Fruit fly (Drosophila melanogaster) whole organism, embryonic: ENCODE measurements around the gene Rpn9.

ENCODE experiments used
- Abd-B ChIP-seq: fragments of 200-800 bp; sonication (Bioruptor generic); optimal IDR thresholded peaks from 2 replicates; lab custom pipeline; 2018; ENCODE audit warnings: missing biosample characterization, mild to moderate bottlenecking, missing genetic modification characterization, moderate library complexity
- CG10147 ChIP-seq: fragments of 200-800 bp; sonication (Bioruptor generic); optimal IDR thresholded peaks from 2 replicates; lab custom pipeline; 2019; ENCODE audit warnings: missing biosample characterization, mild to moderate bottlenecking, missing genetic modification characterization, moderate library complexity
- CG1024 ChIP-seq: fragments of 200-800 bp; sonication (Bioruptor generic); IDR thresholded peaks from 2 replicates; pipeline ENCODE4 v1.3.6; 2022; ENCODE audit warnings: missing biosample characterization, missing genetic modification characterization
- CG10654 ChIP-seq: fragments of 200-800 bp; sonication (Bioruptor generic); optimal IDR thresholded peaks from 2 replicates; lab custom pipeline; 2016; ENCODE audit warnings: missing biosample characterization, missing genetic modification characterization
- CG11456 ChIP-seq: fragments of 200-800 bp; sonication (Bioruptor generic); IDR thresholded peaks from 3 replicates; pipeline ENCODE4 v1.3.6; 2022; ENCODE audit warnings: missing biosample characterization, missing genetic modification characterization
- CG13287 ChIP-seq: fragments of 200-800 bp; sonication (Bioruptor generic); IDR thresholded peaks from 2 replicates; pipeline ENCODE4 v1.3.6; 2022; ENCODE audit warnings: missing biosample characterization, missing genetic modification characterization; ENCODE audit not compliant: partially characterized antibody
- CG13775 ChIP-seq: fragments of 200-800 bp; sonication (Bioruptor generic); optimal IDR thresholded peaks from 3 replicates; lab custom pipeline; 2017; ENCODE audit warnings: missing biosample characterization, mild to moderate bottlenecking, missing genetic modification characterization
- CG14860 ChIP-seq: fragments of 200-800 bp; sonication (Bioruptor generic); IDR thresholded peaks from 3 replicates; pipeline ENCODE4 v1.3.6; 2022; ENCODE audit warnings: missing biosample characterization, missing genetic modification characterization; ENCODE audit not compliant: partially characterized antibody
- CG1602 ChIP-seq: fragments of 200-800 bp; sonication (Bioruptor generic); optimal IDR thresholded peaks from 3 replicates; lab custom pipeline; 2016; ENCODE audit warnings: missing biosample characterization, missing genetic modification characterization
- CG17385 ChIP-seq: fragments of 200-800 bp; sonication (Bioruptor generic); optimal IDR thresholded peaks from 3 replicates; lab custom pipeline; 2018; ENCODE audit warnings: missing biosample characterization, mild to moderate bottlenecking, missing genetic modification characterization
- CG2678 ChIP-seq: fragments of 200-800 bp; sonication (Bioruptor generic); optimal IDR thresholded peaks from 3 replicates; lab custom pipeline; 2019; ENCODE audit warnings: missing biosample characterization, mild to moderate bottlenecking, missing genetic modification characterization, moderate library complexity
- CG3163 ChIP-seq: fragments of 200-800 bp; sonication (Bioruptor generic); optimal IDR thresholded peaks from 3 replicates; lab custom pipeline; 2016; ENCODE audit warnings: missing biosample characterization, missing genetic modification characterization
- CG33557 ChIP-seq: fragments of 200-800 bp; sonication (Bioruptor generic); optimal IDR thresholded peaks from 2 replicates; lab custom pipeline; 2019; ENCODE audit warnings: missing biosample characterization, mild to moderate bottlenecking, missing genetic modification characterization, moderate library complexity
- CG34224 ChIP-seq: fragments of 200-800 bp; sonication (Bioruptor generic); IDR thresholded peaks from 3 replicates; pipeline ENCODE4 v1.3.6; 2022; ENCODE audit warnings: missing biosample characterization, missing genetic modification characterization; ENCODE audit not compliant: partially characterized antibody
- CG3838 ChIP-seq: fragments of 200-800 bp; sonication (Bioruptor generic); optimal IDR thresholded peaks from 3 replicates; lab custom pipeline; 2016; ENCODE audit warnings: missing biosample characterization, missing genetic modification characterization
- CG4328 ChIP-seq: fragments of 200-800 bp; sonication (Bioruptor generic); optimal IDR thresholded peaks from 3 replicates; lab custom pipeline; 2017; ENCODE audit warnings: missing biosample characterization, missing genetic modification reagents, missing genetic modification characterization
- CG4854 ChIP-seq: fragments of 200-800 bp; sonication (Bioruptor generic); optimal IDR thresholded peaks from 2 replicates; lab custom pipeline; 2016; ENCODE audit warnings: missing biosample characterization, missing genetic modification characterization, inconsistent platforms
- CG6254 ChIP-seq: fragments of 200-800 bp; sonication (Bioruptor generic); optimal IDR thresholded peaks from 3 replicates; lab custom pipeline; 2017; ENCODE audit warnings: mild to moderate bottlenecking, missing biosample characterization, missing genetic modification reagents, missing genetic modification characterization
- CG7963 ChIP-seq: fragments of 200-800 bp; sonication (Bioruptor generic); IDR thresholded peaks from 3 replicates; pipeline ENCODE4 v1.3.6; 2022; ENCODE audit warnings: missing biosample characterization, missing genetic modification characterization; ENCODE audit not compliant: partially characterized antibody
- CG8089 ChIP-seq: fragments of 200-800 bp; sonication (Bioruptor generic); optimal IDR thresholded peaks from 3 replicates; lab custom pipeline; 2016; ENCODE audit warnings: missing biosample characterization, missing genetic modification characterization
- CG8478 ChIP-seq: fragments of >200 bp; optimal IDR thresholded peaks from 2 replicates; lab custom pipeline; 2018
- CG9932 ChIP-seq: fragments of 200-800 bp; sonication (Bioruptor generic); IDR thresholded peaks from 2 replicates; pipeline ENCODE4 v1.3.6; 2022; ENCODE audit warnings: missing biosample characterization, missing genetic modification characterization
- Dad ChIP-seq: fragments of 200-800 bp; sonication (Bioruptor generic); optimal IDR thresholded peaks from 3 replicates; lab custom pipeline; 2016; ENCODE audit warnings: missing biosample characterization, missing genetic modification characterization
- Dek ChIP-seq: fragments of 200-800 bp; sonication (Bioruptor generic); optimal IDR thresholded peaks from 3 replicates; lab custom pipeline; 2019; ENCODE audit warnings: missing biosample characterization, mild to moderate bottlenecking, missing genetic modification characterization, moderate library complexity
- Dip2 ChIP-seq: fragments of 200-800 bp; sonication (Bioruptor generic); IDR thresholded peaks from 2 replicates; pipeline ENCODE4 v1.3.6; 2022; ENCODE audit warnings: missing biosample characterization, missing genetic modification characterization
- E2f2 ChIP-seq: fragments of 200-800 bp; sonication (Bioruptor generic); IDR thresholded peaks from 2 replicates; pipeline ENCODE4 v1.3.6; 2022; ENCODE audit warnings: missing biosample characterization, missing genetic modification characterization
- Elba2 ChIP-seq: fragments of 200-800 bp; sonication (Bioruptor generic); optimal IDR thresholded peaks from 3 replicates; lab custom pipeline; 2016; ENCODE audit warnings: missing biosample characterization, missing genetic modification characterization
- Hr39 ChIP-seq: fragments of >200 bp; optimal IDR thresholded peaks from 2 replicates; lab custom pipeline; 2017
- Scr ChIP-seq: fragments of 200-800 bp; sonication (Bioruptor generic); IDR thresholded peaks from 2 replicates; pipeline ENCODE4 v1.3.6; 2022; ENCODE audit warnings: missing biosample characterization, missing genetic modification characterization; ENCODE audit not compliant: partially characterized antibody
- Side ChIP-seq: fragments of 200-800 bp; sonication (Bioruptor generic); optimal IDR thresholded peaks from 2 replicates; lab custom pipeline; 2016; ENCODE audit warnings: missing biosample characterization, missing genetic modification characterization
- cg ChIP-seq: fragments of 200-800 bp; sonication (Bioruptor generic); optimal IDR thresholded peaks from 3 replicates; lab custom pipeline; 2019; ENCODE audit warnings: missing biosample characterization, mild to moderate bottlenecking, missing genetic modification characterization, moderate library complexity
- crol ChIP-seq: fragments of 200-800 bp; sonication (Bioruptor generic); IDR thresholded peaks from 2 replicates; pipeline ENCODE4 v1.3.6; 2022; ENCODE audit warnings: missing biosample characterization, missing genetic modification characterization
- cwo ChIP-seq: fragments of 200-800 bp; sonication (Bioruptor generic); optimal IDR thresholded peaks from 3 replicates; lab custom pipeline; 2017; ENCODE audit warnings: missing biosample characterization, missing genetic modification characterization, mild to moderate bottlenecking, moderate library complexity, missing genetic modification reagents
- da ChIP-seq: fragments of 200-800 bp; sonication (Bioruptor generic); optimal IDR thresholded peaks from 2 replicates; lab custom pipeline; 2016; ENCODE audit warnings: missing biosample characterization, missing genetic modification characterization
- dpn ChIP-seq, 2 experiments: fragments of 200-800 bp; sonication (Bioruptor generic); optimal IDR thresholded peaks; 3 replicates each; lab custom pipeline; 2016; ENCODE audit warnings: missing biosample characterization in 2 of 2, missing genetic modification characterization in 2 of 2
- eve ChIP-seq, 2 experiments: fragments of >200 bp; optimal IDR thresholded peaks; 2 replicates each; lab custom pipeline; 2017; ENCODE audit warnings: missing biosample characterization in 2 of 2, missing genetic modification characterization in 2 of 2
- fd96Cb ChIP-seq: fragments of 200-800 bp; sonication (Bioruptor generic); optimal IDR thresholded peaks from 2 replicates; lab custom pipeline; 2018; ENCODE audit warnings: missing biosample characterization, mild to moderate bottlenecking, missing genetic modification characterization, moderate library complexity
- ftz-f1 ChIP-seq: fragments of 200-800 bp; sonication (Bioruptor generic); optimal IDR thresholded peaks from 2 replicates; lab custom pipeline; 2016; ENCODE audit warnings: missing biosample characterization, missing genetic modification characterization
- gce ChIP-seq: fragments of 200-800 bp; sonication (Bioruptor generic); IDR thresholded peaks from 3 replicates; pipeline ENCODE4 v1.3.6; 2022; ENCODE audit warnings: missing biosample characterization, missing genetic modification characterization
- hkb ChIP-seq, 2 experiments: fragments of 200-800 bp in 1 of 2; fragments of >200 bp in 1 of 2; sonication (Bioruptor generic) in 1 of 2; IDR thresholded peaks in 1 of 2; optimal IDR thresholded peaks in 1 of 2; 2 replicates each; pipeline versions ENCODE4 v1.3.6 to Lab custom; 2017 to 2022; ENCODE audit warnings: missing biosample characterization in 1 of 2, missing genetic modification characterization in 1 of 2
- jigr1 ChIP-seq: fragments of 200-800 bp; sonication (Bioruptor generic); IDR thresholded peaks from 3 replicates; pipeline ENCODE4 v1.3.6; 2022; ENCODE audit warnings: missing biosample characterization, missing genetic modification characterization
- luna ChIP-seq: fragments of 200-800 bp; sonication (Bioruptor generic); optimal IDR thresholded peaks from 2 replicates; lab custom pipeline; 2016; ENCODE audit warnings: missing biosample characterization, missing genetic modification characterization
- onecut ChIP-seq: fragments of 200-800 bp; sonication (Bioruptor generic); IDR thresholded peaks from 2 replicates; pipeline ENCODE4 v1.3.6; 2022; ENCODE audit warnings: missing biosample characterization, missing genetic modification characterization
- org-1 ChIP-seq: fragments of 200-800 bp; sonication (Bioruptor generic); optimal IDR thresholded peaks from 2 replicates; lab custom pipeline; 2017; ENCODE audit warnings: missing biosample characterization, missing genetic modification characterization
- pan ChIP-seq, 4 experiments: fragments of >200 bp in 3 of 4; fragments of 200-800 bp in 1 of 4; sonication (Bioruptor generic) in 1 of 4; optimal IDR thresholded peaks in 3 of 4; IDR thresholded peaks in 1 of 4; 2 replicates each; pipeline versions ENCODE4 v1.3.6 to Lab custom; 2017 to 2022; ENCODE audit warnings: missing biosample characterization in 2 of 4, missing genetic modification characterization in 2 of 4, mixed read lengths in 1 of 4
- sens ChIP-seq: fragments of 200-800 bp; sonication (Bioruptor generic); peaks from one replicate; lab custom pipeline; 2016; ENCODE audit warnings: missing biosample characterization, missing genetic modification characterization
- shn ChIP-seq: fragments of 200-800 bp; sonication (Bioruptor generic); optimal IDR thresholded peaks from 3 replicates; lab custom pipeline; 2016; ENCODE audit warnings: missing biosample characterization, missing genetic modification characterization
- slp2 ChIP-seq: fragments of 200-800 bp; sonication (Bioruptor generic); optimal IDR thresholded peaks from 2 replicates; lab custom pipeline; 2016; ENCODE audit warnings: missing biosample characterization, missing genetic modification characterization
- sug ChIP-seq: fragments of 200-800 bp; optimal IDR thresholded peaks from 2 replicates; lab custom pipeline; 2019; ENCODE audit warnings: missing biosample characterization, mild to moderate bottlenecking, missing genetic modification characterization, moderate library complexity

The Rpn9 gene

dm6 chr3R:23729632-23730471 is 3.4 kb downstream of the Rpn9 start (continued):
- no peak for TF ChIP-seq cg (GFP tag; lab: Kevin White, UChicago)
- peak; percentile 63; the same call in 2 of the 3 replicates for TF ChIP-seq CG14860 (GFP tag; lab: Robert Waterston, UW)
- no peak for TF ChIP-seq slp2
- TF ChIP-seq shn (GFP tag; lab: Kevin White, UChicago), result no peak
- no peak for TF ChIP-seq da (GFP tag; lab: Kevin White, UChicago)
- no peak for TF ChIP-seq org-1
- TF ChIP-seq sug (tag; lab: Kevin White, UChicago), result peak; percentile 88
- TF ChIP-seq gce (GFP tag; lab: Robert Waterston, UW), result peak; percentile 40; the same call in 1 of the 3 replicates
- no peak for TF ChIP-seq CG10147
- TF ChIP-seq Side, result no peak
- TF ChIP-seq ftz-f1, result peak; percentile 44
- no peak for TF ChIP-seq CG10654
- no peak for TF ChIP-seq dpn (GFP tag; optimal IDR thresholded peaks at IDR 0.05; lab: Kevin White, UChicago)
- TF ChIP-seq luna (GFP tag; lab: Kevin White, UChicago), result no peak
- TF ChIP-seq CG6254 (GFP tag; lab: Kevin White, UChicago), result peak; percentile 31
- TF ChIP-seq CG7963 (GFP tag; lab: Robert Waterston, UW), result peak; percentile 58; the same call in 2 of the 3 replicates
- TF ChIP-seq crol (GFP tag; lab: Robert Waterston, UW), result peak; percentile 36; the same call in 1 of the 2 replicates
- peak; percentile 19; the same call in 1 of the 2 replicates for TF ChIP-seq onecut (GFP tag; lab: Robert Waterston, UW)
- peak; percentile 33 for TF ChIP-seq CG2678 (tag; lab: Kevin White, UChicago)
- TF ChIP-seq pan (optimal IDR thresholded peaks at IDR 0.05; lab: Kevin White, UChicago), result no peak
- TF ChIP-seq pan (GFP tag; optimal IDR thresholded peaks at IDR 0.05 in 1 of 2, IDR thresholded peaks at IDR 0.05 in 1 of 2), result peak in 1 of 2 experiments; percentile 32
- no peak for TF ChIP-seq E2f2 (GFP tag; lab: Robert Waterston, UW)
- TF ChIP-seq sens (GFP tag; lab: Kevin White, UChicago), result peak; percentile 72
- no peak for TF ChIP-seq Hr39 (lab: Kevin White, UChicago)
- TF ChIP-seq jigr1 (GFP tag; lab: Robert Waterston, UW), result no peak
- TF ChIP-seq Scr (GFP tag; lab: Robert Waterston, UW), result peak; percentile 61
- no peak for TF ChIP-seq CG8478
- TF ChIP-seq eve (GFP tag; optimal IDR thresholded peaks at IDR 0.05; lab: Kevin White, UChicago), result no peak
- no peak for TF ChIP-seq CG11456 (GFP tag; lab: Robert Waterston, UW)
- TF ChIP-seq Dek, result peak; percentile 24
- TF ChIP-seq CG13287 (GFP tag; lab: Robert Waterston, UW), result peak; percentile 50
- TF ChIP-seq Dad (GFP tag; lab: Kevin White, UChicago), result no peak
- TF ChIP-seq hkb (optimal IDR thresholded peaks at IDR 0.05; lab: Kevin White, UChicago), result no peak
- TF ChIP-seq hkb (GFP tag; IDR thresholded peaks at IDR 0.05; lab: Robert Waterston, UW), result no peak; the same call in 1 of the 2 replicates

dm6 chr3R:23729066-23729465 is 4.2 kb downstream of the Rpn9 start:
- no peak for TF ChIP-seq CG3838 (GFP tag; lab: Kevin White, UChicago)
- TF ChIP-seq CG4328, result peak; percentile 54
- TF ChIP-seq CG1602 (GFP tag; lab: Kevin White, UChicago), result no peak
- peak; percentile 45 for TF ChIP-seq CG17385 (GFP tag; lab: Kevin White, UChicago)
- TF ChIP-seq CG13775 (GFP tag; lab: Kevin White, UChicago), result no peak
- TF ChIP-seq Dip2 (GFP tag; lab: Robert Waterston, UW), result no peak
- no peak for TF ChIP-seq pan (optimal IDR thresholded peaks at IDR 0.05; lab: Kevin White, UChicago)
- no peak for TF ChIP-seq pan (GFP tag; optimal IDR thresholded peaks at IDR 0.05 in 1 of 2, IDR thresholded peaks at IDR 0.05 in 1 of 2)
- TF ChIP-seq CG33557 (GFP tag; lab: Kevin White, UChicago), result no peak
- TF ChIP-seq CG8089 (GFP tag; lab: Kevin White, UChicago), result no peak
- peak; percentile 19 for TF ChIP-seq CG4854
- TF ChIP-seq CG9932 (GFP tag; lab: Robert Waterston, UW), result no peak
- TF ChIP-seq fd96Cb (tag; lab: Kevin White, UChicago), result no peak
- TF ChIP-seq CG34224, result no peak
- no peak for TF ChIP-seq Elba2
- TF ChIP-seq Abd-B (GFP tag; lab: Kevin White, UChicago), result no peak
- TF ChIP-seq CG3163 (GFP tag; lab: Kevin White, UChicago), result no peak
- peak; percentile 27 for TF ChIP-seq cwo (GFP tag; lab: Kevin White, UChicago)
- no peak for TF ChIP-seq CG1024 (GFP tag; lab: Robert Waterston, UW)
